Worm (Caenorhabditis elegans): Measurements from ENCODE around the gene srx-2.
A peak's percentile ranks its signal among the peaks of the same experiment; 100 is the strongest.

The srx-2 gene

ce11 chrV:9013765-9014164 lies 4.5 kb downstream of the srx-2 start, which contains the start of gene srh-201:
TSS of gene srh-201 (minus strand) at chrV:9013865.
- TF ChIP-seq cey-2 (tag; optimal IDR thresholded peaks at IDR 0.05; ENCODE audit: borderline replicate concordance, insufficient read depth) (no peak), nhr-11 (tag; optimal IDR thresholded peaks at IDR 0.05) (no peak), zip-11 (GFP tag; IDR thresholded peaks at IDR 0.05) (no peak), F10B5.3 (tag; optimal IDR thresholded peaks at IDR 0.05) (no peak), hlh-11 (tag; optimal IDR thresholded peaks at IDR 0.05) (no peak), ceh-32 (tag; optimal IDR thresholded peaks at IDR 0.05; ENCODE audit: poor library complexity) (no peak), egl-43 (GFP tag; IDR thresholded peaks at IDR 0.05) (no peak), nhr-28 (tag; optimal IDR thresholded peaks at IDR 0.05) (no peak), lir-3 (tag; optimal IDR thresholded peaks at IDR 0.05) (no peak), nhr-25 (tag; optimal IDR thresholded peaks at IDR 0.05; ENCODE audit: borderline replicate concordance, insufficient read depth) (no peak), mdl-1 (tag; optimal IDR thresholded peaks at IDR 0.05) (no peak), snpc-4 (tag; optimal IDR thresholded peaks at IDR 0.05) (no peak), aha-1 (tag) (no peak), ztf-11 (tag; optimal IDR thresholded peaks at IDR 0.05) (no peak), snpc-1.2 (GFP tag; IDR thresholded peaks at IDR 0.05) (no peak), ceh-82 (tag; optimal IDR thresholded peaks at IDR 0.05) (no peak), set-16 (GFP tag; IDR thresholded peaks at IDR 0.05) (no peak), nhr-237 (tag; optimal IDR thresholded peaks at IDR 0.05) (no peak), lin-13 (GFP tag; optimal IDR thresholded peaks at IDR 0.05) (no peak), saeg-2 (GFP tag; IDR thresholded peaks at IDR 0.05) (no peak)

- TF ChIP-seq tag-97 (GFP tag; IDR thresholded peaks at IDR 0.05) (no peak), fkh-10 (GFP tag; optimal IDR thresholded peaks at IDR 0.05) (no peak), tra-1 (GFP tag; IDR thresholded peaks at IDR 0.05) (no peak), lin-29 (GFP tag; IDR thresholded peaks at IDR 0.05) (no peak), lin-13 (GFP tag; optimal IDR thresholded peaks at IDR 0.05) (no peak)
Observed at ce11 chrV:9015540-9015939, 6.3 kb downstream of the srx-2 start, which contains the start of gene srt-18. TSS of gene srt-18 (minus strand) at chrV:9015640.

ce11 chrV:9016479-9016878 lies 7.2 kb downstream of the srx-2 start, which contains the start of gene oac-40:
TSS of gene oac-40 (plus strand) at chrV:9016779.
- no peak for TF ChIP-seq daf-19 (GFP tag; conservative IDR thresholded peaks at IDR 0.05)

ce11 chrV:9018871-9019270 lies 9.6 kb downstream of the srx-2 start:
- peak in 1 of 2 experiments; percentile 97 for TF ChIP-seq unc-62 (GFP tag; optimal IDR thresholded peaks at IDR 0.05 in 1 of 2)
- no peak for TF ChIP-seq unc-62 (tag; optimal IDR thresholded peaks at IDR 0.05)
- no peak for TF ChIP-seq unc-130 (GFP tag; optimal IDR thresholded peaks at IDR 0.05)

ce11 chrV:9022078-9022477 lies 12.8 kb downstream of the srx-2 start, which contains the start of gene oac-41:
TSS of gene oac-41 (minus strand) at chrV:9022178.
- no peak for TF ChIP-seq ztf-7 (tag; optimal IDR thresholded peaks at IDR 0.05)
- no peak for TF ChIP-seq mdt-29 (GFP tag; IDR thresholded peaks at IDR 0.05)
- no peak for TF ChIP-seq hlh-30 (tag; optimal IDR thresholded peaks at IDR 0.05; ENCODE audit: insufficient read depth)
- TF ChIP-seq T26A8.4 (GFP tag; IDR thresholded peaks at IDR 0.05), result no peak
- no peak for TF ChIP-seq nhr-6 (tag; optimal IDR thresholded peaks at IDR 0.05)
- no peak for TF ChIP-seq daf-19 (GFP tag; conservative IDR thresholded peaks at IDR 0.05)
- no peak for TF ChIP-seq daf-8 (GFP tag; IDR thresholded peaks at IDR 0.05)
- TF ChIP-seq nhr-76 (tag; optimal IDR thresholded peaks at IDR 0.05), result no peak
- no peak for TF ChIP-seq F10B5.3 (tag; optimal IDR thresholded peaks at IDR 0.05)
- no peak for TF ChIP-seq nhr-25 (tag; optimal IDR thresholded peaks at IDR 0.05; ENCODE audit: borderline replicate concordance, insufficient read depth)

Data from whole organism, L4 larva.